Worm (Caenorhabditis elegans) whole organism, young adult: ENCODE data around the gene F41B4.1.

Experiments used
- F22D6.2 ChIP-seq: sonication (generic microtip); optimal IDR thresholded peaks from 2 replicates; lab custom pipeline; 2016; ENCODE audit warnings: mild to moderate bottlenecking, missing genetic modification characterization, missing compliant biosample characterization
- F49E8.2 ChIP-seq: sonication (generic microtip); optimal IDR thresholded peaks from 3 replicates; lab custom pipeline; 2017; ENCODE audit warnings: missing genetic modification characterization, mild to moderate bottlenecking, missing compliant biosample characterization, antibody characterized with exemption, moderate library complexity; ENCODE audit not compliant: insufficient read depth
- F57A8.1 ChIP-seq: fragments of 200-800 bp; sonication (Bioruptor generic); optimal IDR thresholded peaks from 2 replicates; lab custom pipeline; 2018; ENCODE audit warnings: mild to moderate bottlenecking, missing genetic modification characterization, moderate library complexity, missing compliant biosample characterization
- T07F8.4 ChIP-seq: sonication (generic microtip); optimal IDR thresholded peaks from 2 replicates; lab custom pipeline; 2016; ENCODE audit warnings: mild to moderate bottlenecking, missing genetic modification characterization, moderate library complexity, missing compliant biosample characterization
- hlh-12 ChIP-seq: sonication (generic microtip); optimal IDR thresholded peaks from 2 replicates; lab custom pipeline; 2016; ENCODE audit warnings: missing genetic modification characterization, missing compliant biosample characterization
- lsl-1 ChIP-seq: fragments of 200-800 bp; sonication (Bioruptor generic); optimal IDR thresholded peaks from 2 replicates; lab custom pipeline; 2018; ENCODE audit warnings: mild to moderate bottlenecking, missing genetic modification characterization, moderate library complexity, missing compliant biosample characterization
- madf-8 ChIP-seq: fragments of 200-800 bp; sonication (Bioruptor generic); conservative IDR thresholded peaks from 2 replicates; pipeline ENCODE4 v1.3.6; 2022; ENCODE audit warnings: missing genetic modification reagents, missing genetic modification characterization, missing compliant biosample characterization
- mxl-1 ChIP-seq: sonication (generic microtip); optimal IDR thresholded peaks from 2 replicates; lab custom pipeline; 2016; ENCODE audit warnings: missing genetic modification characterization, missing compliant biosample characterization
- snpc-4 ChIP-seq, 5 experiments: fragments of 150-350 bp in 1 of 5; sonication (generic microtip) in 4 of 5; optimal IDR thresholded peaks; 2 replicates each; lab custom pipeline; 2014 to 2018; ENCODE audit warnings: missing genetic modification characterization in 5 of 5, missing biosample characterization in 3 of 5, antibody characterized with exemption in 2 of 5, mild to moderate bottlenecking in 2 of 5, missing compliant biosample characterization in 2 of 5, missing genotype in 2 of 5, moderate library complexity in 2 of 5, missing genetic modification reagents in 1 of 5
- unc-62 ChIP-seq: fragments of 150-350 bp; optimal IDR thresholded peaks from 2 replicates; lab custom pipeline; 2014; ENCODE audit warnings: missing biosample characterization, missing genetic modification reagents, missing genetic modification characterization

- no peak for TF ChIP-seq mxl-1 (tag; lab: Kevin White, UChicago)
- TF ChIP-seq snpc-4 (GFP tag; optimal IDR thresholded peaks at IDR 0.05; lab: Kevin White, UChicago), result no peak
- no peak for TF ChIP-seq snpc-4 (tag; optimal IDR thresholded peaks at IDR 0.05; lab: Kevin White, UChicago)
- no peak for TF ChIP-seq F49E8.2 (tag; lab: Kevin White, UChicago)
- TF ChIP-seq unc-62, result no peak
- TF ChIP-seq F57A8.1 (GFP tag; lab: Kevin White, UChicago), result no peak
- TF ChIP-seq F22D6.2, result no peak
- TF ChIP-seq lsl-1 (GFP tag; lab: Kevin White, UChicago), result no peak
- no peak for TF ChIP-seq T07F8.4 (tag; lab: Kevin White, UChicago)
- TF ChIP-seq madf-8, result no peak
- TF ChIP-seq hlh-12 (tag; lab: Kevin White, UChicago), result no peak
Observed at ce11 chrX:6778014-6778413, 47.6 kb downstream of the F41B4.1 start, which contains the start of gene irk-1.
